Worm (Caenorhabditis elegans): ENCODE data around the gene algn-2.
A peak's percentile ranks its signal among the peaks of the same experiment; 100 is the strongest.

The algn-2 gene

ce11 chrII:5389831-5390323, 14.8 kb downstream of the algn-2 start, which contains the start of gene ndx-6 (continued):
- peak; percentile 22 for TF ChIP-seq lin-15B (tag; optimal IDR thresholded peaks at IDR 0.05)
- TF ChIP-seq nhr-237 (tag; optimal IDR thresholded peaks at IDR 0.05), result no peak
- TF ChIP-seq lin-13 (GFP tag; optimal IDR thresholded peaks at IDR 0.05), result peak; percentile 64
- no peak for TF ChIP-seq egl-27 (tag; optimal IDR thresholded peaks at IDR 0.05)
- TF ChIP-seq nhr-28 (tag; optimal IDR thresholded peaks at IDR 0.05), result peak; percentile 49
- TF ChIP-seq mep-1 (tag; optimal IDR thresholded peaks at IDR 0.05), result peak; percentile 86
- TF ChIP-seq dve-1 (tag; optimal IDR thresholded peaks at IDR 0.05; ENCODE audit: insufficient read depth), result peak; percentile 85
- TF ChIP-seq daf-19 (GFP tag; conservative IDR thresholded peaks at IDR 0.05), result peak; percentile 53; the same call in 1 of the 2 replicates
- TF ChIP-seq sdz-12 (GFP tag; optimal IDR thresholded peaks at IDR 0.05), result no peak
- TF ChIP-seq fkh-10 (GFP tag; optimal IDR thresholded peaks at IDR 0.05), result no peak
- no peak for TF ChIP-seq zip-11 (GFP tag; IDR thresholded peaks at IDR 0.05)
- no peak for TF ChIP-seq zfp-2 (tag; optimal IDR thresholded peaks at IDR 0.05)
- TF ChIP-seq ama-1 (optimal IDR thresholded peaks at IDR 0.05), result peak; percentile 55
- 0 out of 2 replicates have a peak, but pooled peaks have one; percentile 42 for TF ChIP-seq dmd-9 (GFP tag; IDR thresholded peaks at IDR 0.05)
- peak; percentile 60; the same call in 1 of the 2 replicates for TF ChIP-seq zfp-3 (GFP tag; conservative IDR thresholded peaks at IDR 0.05)
- peak; percentile 61 for TF ChIP-seq dmd-6 (GFP tag; IDR thresholded peaks at IDR 0.05)
- peak in 1 of 2 experiments; percentile 27 for TF ChIP-seq mdl-1 (tag; optimal IDR thresholded peaks at IDR 0.05)
- TF ChIP-seq Y48G9A.11 (GFP tag; IDR thresholded peaks at IDR 0.05), result no peak
- peak; percentile 74 for TF ChIP-seq T26A8.4 (GFP tag; IDR thresholded peaks at IDR 0.05)
- no peak for TF ChIP-seq lim-7 (GFP tag; IDR thresholded peaks at IDR 0.05)
- TF ChIP-seq aly-2 (tag; optimal IDR thresholded peaks at IDR 0.05), result no peak
- TF ChIP-seq ceh-28 (tag; optimal IDR thresholded peaks at IDR 0.05), result no peak
- TF ChIP-seq saeg-2 (GFP tag; IDR thresholded peaks at IDR 0.05), result no peak
- peak; percentile 18 for TF ChIP-seq spr-3 (GFP tag; optimal IDR thresholded peaks at IDR 0.05)
- TF ChIP-seq lin-1 (GFP tag; IDR thresholded peaks at IDR 0.05), result no peak
- TF ChIP-seq lin-29 (GFP tag; IDR thresholded peaks at IDR 0.05), result 0 out of 2 replicates have a peak, but pooled peaks have one; percentile 32
- TF ChIP-seq dmd-8 (GFP tag; IDR thresholded peaks at IDR 0.05), result no peak
- no peak for TF ChIP-seq F49E8.2 (tag; optimal IDR thresholded peaks at IDR 0.05; ENCODE audit: borderline replicate concordance)
- no peak for TF ChIP-seq vab-7 (GFP tag; IDR thresholded peaks at IDR 0.05)
- no peak for TF ChIP-seq daf-16 (GFP tag; optimal IDR thresholded peaks at IDR 0.05)
- TF ChIP-seq daf-16 (tag; optimal IDR thresholded peaks at IDR 0.05), result peak; percentile 47
- TF ChIP-seq attf-4 (tag; optimal IDR thresholded peaks at IDR 0.05), result no peak
- TF ChIP-seq duxl-1 (tag; optimal IDR thresholded peaks at IDR 0.05; ENCODE audit: poor library complexity), result peak; percentile 51
- no peak; the same call in 1 of the 2 replicates for TF ChIP-seq pha-4 (GFP tag; IDR thresholded peaks at IDR 0.05)
- TF ChIP-seq pha-4 (tag; optimal IDR thresholded peaks at IDR 0.05), result peak; percentile 64
- TF ChIP-seq madf-5 (GFP tag; IDR thresholded peaks at IDR 0.05), result no peak
- peak; percentile 67 for TF ChIP-seq nhr-48 (tag; optimal IDR thresholded peaks at IDR 0.05)
- peak; percentile 91 for TF ChIP-seq mes-2 (tag; optimal IDR thresholded peaks at IDR 0.05; ENCODE audit: poor library complexity, severe bottlenecking)
- TF ChIP-seq unc-62 (GFP tag; optimal IDR thresholded peaks at IDR 0.05 in 1 of 2), result peak in 1 of 2 experiments; percentile 89
- no peak for TF ChIP-seq unc-62 (tag; optimal IDR thresholded peaks at IDR 0.05)
- TF ChIP-seq nhr-25 (tag; optimal IDR thresholded peaks at IDR 0.05; ENCODE audit: borderline replicate concordance, insufficient read depth), result peak; percentile 76
- TF ChIP-seq tag-97 (GFP tag; IDR thresholded peaks at IDR 0.05), result no peak
- no peak for TF ChIP-seq F10B5.3 (tag; optimal IDR thresholded peaks at IDR 0.05)
- no peak for TF ChIP-seq D1046.2 (GFP tag; IDR thresholded peaks at IDR 0.05)
- peak; percentile 24; the same call in 1 of the 2 replicates for TF ChIP-seq egl-43 (GFP tag; IDR thresholded peaks at IDR 0.05)
- TF ChIP-seq pqm-1 (tag; optimal IDR thresholded peaks at IDR 0.05), result no peak
- no peak for TF ChIP-seq cey-2 (tag; optimal IDR thresholded peaks at IDR 0.05; ENCODE audit: borderline replicate concordance, insufficient read depth)
- TF ChIP-seq ceh-82 (tag; optimal IDR thresholded peaks at IDR 0.05), result no peak
- TF ChIP-seq spr-1 (tag; optimal IDR thresholded peaks at IDR 0.05), result peak; percentile 66
- TF ChIP-seq R02D3.7 (tag; optimal IDR thresholded peaks at IDR 0.05), result no peak
- TF ChIP-seq Y105C5A.15 (GFP tag; IDR thresholded peaks at IDR 0.05), result no peak
